Worm (Caenorhabditis elegans): ENCODE results near the gene K04C2.3.

ce11 chrIII:6891560-6891959 lies 18.7 kb downstream of the K04C2.3 start, which contains the start of gene K04C2.5:
- TF ChIP-seq dao-5 (tag; optimal IDR thresholded peaks at IDR 0.05), result no peak
- no peak for TF ChIP-seq W03F9.2 (tag; optimal IDR thresholded peaks at IDR 0.05)
